Fruit fly (Drosophila melanogaster): ENCODE data around the gene CG44574.

The CG44574 gene

dm6 chr2L:5879363-5879934, 4.1 kb upstream of the CG44574 start, which contains the start of gene rau (continued):
- TF ChIP-seq Hey (tag; optimal IDR thresholded peaks at IDR 0.05) (no peak), caup (GFP tag; optimal IDR thresholded peaks at IDR 0.05; ENCODE audit: severe bottlenecking) (peak; percentile 56), wor (GFP tag; IDR thresholded peaks at IDR 0.05) (no peak), bowl (GFP tag; IDR thresholded peaks at IDR 0.05) (no peak), twi (tag; optimal IDR thresholded peaks at IDR 0.05) (peak; percentile 60), chn (GFP tag; optimal IDR thresholded peaks at IDR 0.05) (peak; percentile 79), pnt (GFP tag; optimal IDR thresholded peaks at IDR 0.05) (no peak), Six4 (GFP tag; optimal IDR thresholded peaks at IDR 0.05) (peak; percentile 71), Atf-2 (GFP tag; optimal IDR thresholded peaks at IDR 0.05) (no peak), trem (tag; optimal IDR thresholded peaks at IDR 0.05) (peak; percentile 63), CG3163 (GFP tag; optimal IDR thresholded peaks at IDR 0.05) (no peak), Dip3 (GFP tag; optimal IDR thresholded peaks at IDR 0.05) (peak; percentile 33), CG6813 (GFP tag; optimal IDR thresholded peaks at IDR 0.05) (peak; percentile 42), CG8944 (GFP tag; optimal IDR thresholded peaks at IDR 0.05) (peak; percentile 20), CG15601 (tag; optimal IDR thresholded peaks at IDR 0.05) (peak; percentile 69), CG13296 (GFP tag; optimal IDR thresholded peaks at IDR 0.05) (peak; percentile 75), sna (GFP tag; IDR thresholded peaks at IDR 0.05; ENCODE audit: partially characterized antibody) (no peak), CG5180 (GFP tag; optimal IDR thresholded peaks at IDR 0.05) (peak; percentile 67), Dip2 (GFP tag; IDR thresholded peaks at IDR 0.05) (no peak), C15 (GFP tag; IDR thresholded peaks at IDR 0.05) (peak; percentile 51; the same call in 1 of the 3 replicates), GATAe (GFP tag; conservative IDR thresholded peaks at IDR 0.05) (peak; percentile 26; the same call in 1 of the 2 replicates), gce (GFP tag; IDR thresholded peaks at IDR 0.05) (0 out of 3 replicates have a peak, but pooled peaks have one; percentile 39), CG17385 (GFP tag; optimal IDR thresholded peaks at IDR 0.05) (peak; percentile 72), Lpt (GFP tag; optimal IDR thresholded peaks at IDR 0.05) (no peak), nerfin-1 (tag; optimal IDR thresholded peaks at IDR 0.05) (peak; percentile 69), CG17359 (tag; optimal IDR thresholded peaks at IDR 0.05) (peak; percentile 74), h (optimal IDR thresholded peaks at IDR 0.05) (no peak), Hsf (GFP tag; optimal IDR thresholded peaks at IDR 0.05) (peak; percentile 57), ERR (GFP tag; optimal IDR thresholded peaks at IDR 0.05) (no peak), toy (GFP tag; IDR thresholded peaks at IDR 0.05) (no peak), Fer3 (tag; optimal IDR thresholded peaks at IDR 0.05) (peak; percentile 56), CTCF (GFP tag; optimal IDR thresholded peaks at IDR 0.05) (peak; percentile 2), CG10209 (GFP tag; optimal IDR thresholded peaks at IDR 0.05) (peak; percentile 58), CG10267 (tag; optimal IDR thresholded peaks at IDR 0.05) (peak; percentile 77), zfh2 (GFP tag; optimal IDR thresholded peaks at IDR 0.05) (peak; percentile 26), hb (GFP tag; IDR thresholded peaks at IDR 0.05; ENCODE audit: partially characterized antibody) (no peak), CG8478 (optimal IDR thresholded peaks at IDR 0.05) (no peak), BEAF-32 (GFP tag; optimal IDR thresholded peaks at IDR 0.05) (no peak), CG18619 (GFP tag; optimal IDR thresholded peaks at IDR 0.05) (peak; percentile 59), CG30431 (GFP tag; optimal IDR thresholded peaks at IDR 0.05) (peak; percentile 43), zen (tag; optimal IDR thresholded peaks at IDR 0.05) (peak; percentile 51), luna (GFP tag; optimal IDR thresholded peaks at IDR 0.05) (no peak), CG12942 (GFP tag; optimal IDR thresholded peaks at IDR 0.05) (peak; percentile 20), CG16863 (GFP tag; optimal IDR thresholded peaks at IDR 0.05) (peak; percentile 23), sisA (GFP tag; IDR thresholded peaks at IDR 0.05) (peak; percentile 64), CG7357 (GFP tag; IDR thresholded peaks at IDR 0.05) (no peak), Ravus (GFP tag; IDR thresholded peaks at IDR 0.05) (no peak), CG15514 (GFP tag; optimal IDR thresholded peaks at IDR 0.05) (peak; percentile 98), Elba2 (GFP tag; optimal IDR thresholded peaks at IDR 0.05) (no peak), CG2129 (GFP tag; IDR thresholded peaks at IDR 0.05; ENCODE audit: partially characterized antibody) (no peak), Oaz (GFP tag; IDR thresholded peaks at IDR 0.05) (no peak), ara (GFP tag; IDR thresholded peaks at IDR 0.05) (peak; percentile 59; the same call in 1 of the 2 replicates)
